Worm (Caenorhabditis elegans): ENCODE measurements around the gene Y110A2AL.10.
A peak's percentile ranks its signal among the peaks of the same experiment; 100 is the strongest.
"Not testable (repeated sequence)": the region's sequence is repeated elsewhere in the genome, so short reads cannot be mapped to it uniquely, and the experiment has no call there.

Gene Y110A2AL.10

ce11 chrII:2843088-2843487 lies 28.6 kb downstream of the Y110A2AL.10 start, which contains the start of gene Y110A2AL.7:
Y110A2AL.7 (minus strand) TSS chrII:2843188.
- TF ChIP-seq hsf-1 (GFP tag; IDR thresholded peaks at IDR 0.05) (no peak), let-526 (GFP tag; IDR thresholded peaks at IDR 0.05) (no peak), gei-17 (GFP tag; optimal IDR thresholded peaks at IDR 0.05) (no peak), zfh-2 (GFP tag; conservative IDR thresholded peaks at IDR 0.05) (no peak), snpc-4 (GFP tag; optimal IDR thresholded peaks at IDR 0.05) (no peak), snpc-4 (tag; optimal IDR thresholded peaks at IDR 0.05) (no peak), C17E4.6 (GFP tag; IDR thresholded peaks at IDR 0.05) (no peak), hrde-1 (tag; optimal IDR thresholded peaks at IDR 0.05; ENCODE audit: borderline replicate concordance) (no peak), die-1 (tag; optimal IDR thresholded peaks at IDR 0.05) (no peak), lin-35 (GFP tag; optimal IDR thresholded peaks at IDR 0.05) (no peak), ama-1 (optimal IDR thresholded peaks at IDR 0.05) (no peak), ama-1 (GFP tag; optimal IDR thresholded peaks at IDR 0.05) (no peak), sdz-38 (tag; optimal IDR thresholded peaks at IDR 0.05) (no peak), ceh-58 (GFP tag; IDR thresholded peaks at IDR 0.05) (no peak), nfya-1 (tag; optimal IDR thresholded peaks at IDR 0.05; ENCODE audit: borderline replicate concordance, insufficient read depth) (no peak), dpff-1 (tag; optimal IDR thresholded peaks at IDR 0.05) (no peak), sptf-2 (GFP tag; optimal IDR thresholded peaks at IDR 0.05) (no peak), madf-3 (GFP tag; IDR thresholded peaks at IDR 0.05) (no peak)

- TF ChIP-seq rpc-1 (optimal IDR thresholded peaks at IDR 0.05) (no peak), rpc-1 (tag; optimal IDR thresholded peaks at IDR 0.05) (peak; percentile 33), F52B5.7 (tag; optimal IDR thresholded peaks at IDR 0.05) (no peak)
These were observed 30.2 kb downstream of the Y110A2AL.10 start, which contains the start of gene Y110A2AL.6 for ce11 chrII:2841529-2841928. Y110A2AL.6 (minus strand) TSS chrII:2841629.

- not testable (repeated sequence) for TF ChIP-seq zfh-2 (GFP tag; conservative IDR thresholded peaks at IDR 0.05); sptf-2 (GFP tag; optimal IDR thresholded peaks at IDR 0.05); mes-4 (tag; optimal IDR thresholded peaks at IDR 0.05)
These were observed 32.7 kb downstream of the Y110A2AL.10 start, which contains the start of gene Y110A2AL.4 for ce11 chrII:2839004-2839403. Y110A2AL.4 (plus strand) TSS chrII:2839304.

- TF ChIP-seq dpff-1 (tag; optimal IDR thresholded peaks at IDR 0.05) (no peak), hlh-26 (GFP tag; conservative IDR thresholded peaks at IDR 0.05) (no peak), snpc-3.4 (tag; optimal IDR thresholded peaks at IDR 0.05) (no peak), ztf-3 (GFP tag; optimal IDR thresholded peaks at IDR 0.05) (no peak), athp-1 (tag; optimal IDR thresholded peaks at IDR 0.05) (no peak), ceh-100 (GFP tag; IDR thresholded peaks at IDR 0.05) (no peak), Y67H2A.10 (GFP tag; conservative IDR thresholded peaks at IDR 0.05) (no peak), cebp-2 (GFP tag; IDR thresholded peaks at IDR 0.05) (no peak)
These were observed 34.9 kb downstream of the Y110A2AL.10 start, which contains the start of gene K12H6.7 for ce11 chrII:2836853-2837252. K12H6.7 (minus strand) TSS chrII:2836953.

ce11 chrII:2834105-2834504 lies 37.6 kb downstream of the Y110A2AL.10 start:
- TF ChIP-seq madf-6 (GFP tag; IDR thresholded peaks at IDR 0.05) (no peak), nhr-80 (tag; optimal IDR thresholded peaks at IDR 0.05) (peak; percentile 66), attf-5 (GFP tag; optimal IDR thresholded peaks at IDR 0.05) (peak; percentile 10)

- TF ChIP-seq ceh-100 (GFP tag; IDR thresholded peaks at IDR 0.05) (no peak), Y56A3A.18 (GFP tag; IDR thresholded peaks at IDR 0.05) (0 out of 2 replicates have a peak, but pooled peaks have one; percentile 27), rec-8 (tag; optimal IDR thresholded peaks at IDR 0.05) (no peak)
These were observed 39.2 kb downstream of the Y110A2AL.10 start for ce11 chrII:2832539-2832938.

All from whole organism, young adult.